Worm (Caenorhabditis elegans) whole organism, L4 larva: ENCODE measurements around the gene spp-3.

ENCODE experiments used
- D1046.2 ChIP-seq: fragments of 200-800 bp; sonication (Bioruptor generic); IDR thresholded peaks from 2 replicates; pipeline ENCODE4 v1.3.6; 2022; ENCODE audit warnings: missing genetic modification characterization, missing compliant biosample characterization
- F44E2.7 ChIP-seq: fragments of 200-800 bp; sonication (Bioruptor generic); IDR thresholded peaks from 2 replicates; pipeline ENCODE4 v2.1.2; 2022; ENCODE audit warnings: missing genetic modification characterization, missing compliant biosample characterization
- T20F7.1 ChIP-seq: fragments of 200-800 bp; sonication (Bioruptor generic); optimal IDR thresholded peaks from 2 replicates; lab custom pipeline; 2018; ENCODE audit warnings: mild to moderate bottlenecking, missing genetic modification characterization, missing compliant biosample characterization
- Y5F2A.4 ChIP-seq: fragments of 200-800 bp; sonication (Bioruptor generic); optimal IDR thresholded peaks from 2 replicates; lab custom pipeline; 2018; ENCODE audit warnings: mild to moderate bottlenecking, missing genetic modification characterization, missing compliant biosample characterization
- Y75B8A.6 ChIP-seq: fragments of 200-800 bp; sonication (Bioruptor generic); IDR thresholded peaks from 2 replicates; pipeline ENCODE4 v1.3.6; 2022; ENCODE audit warnings: missing genetic modification reagents, missing genetic modification characterization, missing compliant biosample characterization
- ZK337.2 ChIP-seq: fragments of 200-800 bp; sonication (Bioruptor generic); IDR thresholded peaks from 2 replicates; pipeline ENCODE4 v1.3.6; 2022; ENCODE audit warnings: missing genetic modification reagents, missing genetic modification characterization, missing compliant biosample characterization
- ZK546.5 ChIP-seq, 2 experiments: sonication (generic microtip); optimal IDR thresholded peaks; 2 replicates each; lab custom pipeline; 2017; ENCODE audit warnings: missing biosample characterization in 2 of 2, missing genetic modification characterization in 2 of 2
- aly-2 ChIP-seq: sonication (generic microtip); optimal IDR thresholded peaks from 2 replicates; lab custom pipeline; 2018; ENCODE audit warnings: missing biosample characterization, missing genetic modification characterization
- attf-4 ChIP-seq: sonication (generic microtip); optimal IDR thresholded peaks from 3 replicates; lab custom pipeline; 2017; ENCODE audit warnings: missing biosample characterization, missing genetic modification characterization
- ceh-32 ChIP-seq: sonication (generic microtip); optimal IDR thresholded peaks from 2 replicates; lab custom pipeline; 2016; ENCODE audit warnings: mild to moderate bottlenecking, missing genetic modification characterization, missing compliant biosample characterization; ENCODE audit not compliant: poor library complexity
- ceh-44 ChIP-seq: fragments of 200-800 bp; sonication (Bioruptor generic); IDR thresholded peaks from 2 replicates; pipeline ENCODE4 v1.3.6; 2022; ENCODE audit warnings: missing genetic modification reagents, missing genetic modification characterization, missing compliant biosample characterization
- ceh-62 ChIP-seq: sonication (generic microtip); optimal IDR thresholded peaks from 2 replicates; lab custom pipeline; 2017; ENCODE audit warnings: missing biosample characterization, missing genetic modification characterization
- ceh-82 ChIP-seq: sonication (generic microtip); optimal IDR thresholded peaks from 2 replicates; lab custom pipeline; 2017; ENCODE audit warnings: missing biosample characterization, missing genetic modification characterization
- ctbp-1 ChIP-seq: fragments of 200-800 bp; sonication (Bioruptor generic); IDR thresholded peaks from 2 replicates; pipeline ENCODE4 v1.3.6; 2022; ENCODE audit warnings: missing genetic modification reagents, missing genetic modification characterization, missing compliant biosample characterization
- daf-12 ChIP-seq: fragments of 150-350 bp; optimal IDR thresholded peaks from 2 replicates; lab custom pipeline; 2014; ENCODE audit warnings: missing biosample characterization, missing genetic modification reagents, missing genetic modification characterization
- daf-16 ChIP-seq, 3 experiments: sonication (generic microtip); optimal IDR thresholded peaks; 2 replicates each; lab custom pipeline; 2016 to 2017; ENCODE audit warnings: missing genetic modification characterization in 3 of 3, missing genetic modification reagents in 3 of 3, mild to moderate bottlenecking in 2 of 3, missing compliant biosample characterization in 2 of 3, missing biosample characterization in 1 of 3, moderate library complexity in 1 of 3
- dmd-6 ChIP-seq: fragments of 200-800 bp; sonication (Bioruptor generic); IDR thresholded peaks from 2 replicates; pipeline ENCODE4 v1.3.6; 2022; ENCODE audit warnings: missing genetic modification reagents, missing genetic modification characterization, missing compliant biosample characterization
- dmd-8 ChIP-seq: fragments of 200-800 bp; sonication (Bioruptor generic); IDR thresholded peaks from 2 replicates; pipeline ENCODE4 v1.3.6; 2022; ENCODE audit warnings: missing genetic modification characterization, missing compliant biosample characterization
- dpl-1 ChIP-seq: fragments of 150-350 bp; optimal IDR thresholded peaks from 2 replicates; lab custom pipeline; 2014; ENCODE audit warnings: missing biosample characterization, missing genetic modification reagents, missing genetic modification characterization
- duxl-1 ChIP-seq: sonication (generic microtip); optimal IDR thresholded peaks from 2 replicates; lab custom pipeline; 2016; ENCODE audit warnings: mild to moderate bottlenecking, missing genetic modification characterization, moderate library complexity, missing compliant biosample characterization; ENCODE audit not compliant: poor library complexity
- egl-27 ChIP-seq: sonication (generic microtip); optimal IDR thresholded peaks from 3 replicates; lab custom pipeline; 2017; ENCODE audit warnings: missing biosample characterization, missing genetic modification reagents, missing genetic modification characterization
- egl-43 ChIP-seq: fragments of 200-800 bp; sonication (Bioruptor generic); IDR thresholded peaks from 2 replicates; pipeline ENCODE4 v1.3.6; 2022; ENCODE audit warnings: missing genetic modification reagents, missing genetic modification characterization, missing compliant biosample characterization
- gei-8 ChIP-seq: fragments of 200-800 bp; sonication (Bioruptor generic); optimal IDR thresholded peaks from 2 replicates; lab custom pipeline; 2018; ENCODE audit warnings: mild to moderate bottlenecking, missing genetic modification characterization, missing compliant biosample characterization
- hlh-30 ChIP-seq: sonication (generic microtip); optimal IDR thresholded peaks from 2 replicates; lab custom pipeline; 2017; ENCODE audit warnings: antibody characterized with exemption, mild to moderate bottlenecking, missing genetic modification characterization, missing compliant biosample characterization; ENCODE audit not compliant: insufficient read depth
- lim-7 ChIP-seq: fragments of 200-800 bp; sonication (Bioruptor generic); IDR thresholded peaks from 2 replicates; pipeline ENCODE4 v1.3.6; 2022; ENCODE audit warnings: missing genetic modification characterization, missing compliant biosample characterization
- lin-1 ChIP-seq: fragments of 200-800 bp; sonication (Bioruptor generic); IDR thresholded peaks from 2 replicates; pipeline ENCODE4 v1.3.6; 2022; ENCODE audit warnings: missing genetic modification reagents, missing genetic modification characterization, missing compliant biosample characterization
- lin-13 ChIP-seq: fragments of 150-350 bp; optimal IDR thresholded peaks from 2 replicates; lab custom pipeline; 2014; ENCODE audit warnings: missing biosample characterization, missing genetic modification reagents, missing genetic modification characterization
- lin-29 ChIP-seq: fragments of 200-800 bp; sonication (Bioruptor generic); IDR thresholded peaks from 2 replicates; pipeline ENCODE4 v1.3.6; 2022; ENCODE audit warnings: missing genetic modification reagents, missing genetic modification characterization, missing compliant biosample characterization
- lin-38 ChIP-seq: fragments of 200-800 bp; sonication (Bioruptor generic); IDR thresholded peaks from 2 replicates; pipeline ENCODE4 v1.3.6; 2022; ENCODE audit warnings: missing genetic modification reagents, missing genetic modification characterization, missing compliant biosample characterization
- lin-39 ChIP-seq: fragments of 150-350 bp; optimal IDR thresholded peaks from 2 replicates; lab custom pipeline; 2014; ENCODE audit warnings: missing biosample characterization, missing genetic modification reagents, missing genetic modification characterization
- madf-5 ChIP-seq, 2 experiments: fragments of 200-800 bp; sonication (Bioruptor generic); IDR thresholded peaks; 2 replicates each; pipeline ENCODE4 v1.3.6; 2022; ENCODE audit warnings: missing compliant biosample characterization in 2 of 2, missing genetic modification characterization in 2 of 2
- madf-9 ChIP-seq: fragments of 200-800 bp; sonication (Bioruptor generic); conservative IDR thresholded peaks from 2 replicates; pipeline ENCODE4 v1.3.6; 2022; ENCODE audit warnings: missing genetic modification reagents, missing genetic modification characterization, missing compliant biosample characterization
- mep-1 ChIP-seq: fragments of 150-350 bp; sonication (generic microtip); optimal IDR thresholded peaks from 3 replicates; lab custom pipeline; 2014; ENCODE audit warnings: missing biosample characterization, missing genetic modification characterization
- mxl-3 ChIP-seq: fragments of 200-800 bp; sonication (Bioruptor generic); optimal IDR thresholded peaks from 2 replicates; lab custom pipeline; 2018; ENCODE audit warnings: mild to moderate bottlenecking, missing genetic modification characterization, missing compliant biosample characterization
- nhr-102 ChIP-seq: sonication (generic microtip); optimal IDR thresholded peaks from 2 replicates; lab custom pipeline; 2016; ENCODE audit warnings: mild to moderate bottlenecking, missing genetic modification characterization, moderate library complexity, missing compliant biosample characterization
- nhr-111 ChIP-seq: fragments of 200-800 bp; sonication (Bioruptor generic); optimal IDR thresholded peaks from 2 replicates; lab custom pipeline; 2018; ENCODE audit warnings: mild to moderate bottlenecking, missing genetic modification characterization, missing compliant biosample characterization
- nhr-28 ChIP-seq: fragments of 150-350 bp; optimal IDR thresholded peaks from 2 replicates; lab custom pipeline; 2014; ENCODE audit warnings: missing biosample characterization, missing genetic modification characterization
- nhr-41 ChIP-seq: fragments of 200-800 bp; sonication (Bioruptor generic); IDR thresholded peaks from 2 replicates; pipeline ENCODE4 v1.3.6; 2022; ENCODE audit warnings: missing genetic modification reagents, missing genetic modification characterization, missing compliant biosample characterization
- nhr-6 ChIP-seq: fragments of 150-350 bp; optimal IDR thresholded peaks from 2 replicates; lab custom pipeline; 2014; ENCODE audit warnings: missing biosample characterization, missing genetic modification characterization
- nhr-76 ChIP-seq: fragments of 150-350 bp; optimal IDR thresholded peaks from 2 replicates; lab custom pipeline; 2014; ENCODE audit warnings: missing biosample characterization, missing genetic modification characterization
- nhr-77 ChIP-seq: fragments of 150-350 bp; optimal IDR thresholded peaks from 2 replicates; lab custom pipeline; 2014; ENCODE audit warnings: missing biosample characterization, missing genetic modification characterization
- rbr-2 ChIP-seq: sonication (generic microtip); optimal IDR thresholded peaks from 2 replicates; lab custom pipeline; 2016; ENCODE audit warnings: missing genotype, missing genetic modification characterization, missing compliant biosample characterization
- sdz-12 ChIP-seq: fragments of 200-800 bp; sonication (Bioruptor generic); optimal IDR thresholded peaks from 2 replicates; lab custom pipeline; 2018; ENCODE audit warnings: mild to moderate bottlenecking, missing genetic modification characterization, missing compliant biosample characterization
- set-16 ChIP-seq: fragments of 200-800 bp; sonication (Bioruptor generic); IDR thresholded peaks from 2 replicates; pipeline ENCODE4 v1.3.6; 2022; ENCODE audit warnings: missing genetic modification reagents, missing genetic modification characterization, missing compliant biosample characterization
- skn-1 ChIP-seq: fragments of 150-350 bp; optimal IDR thresholded peaks from 2 replicates; lab custom pipeline; 2014; ENCODE audit warnings: missing biosample characterization, missing genetic modification characterization
- vab-7 ChIP-seq: fragments of 200-800 bp; sonication (Bioruptor generic); IDR thresholded peaks from 2 replicates; pipeline ENCODE4 v1.3.6; 2022; ENCODE audit warnings: missing genetic modification reagents, missing genetic modification characterization, missing compliant biosample characterization
- zag-1 ChIP-seq: fragments of 150-350 bp; optimal IDR thresholded peaks from 2 replicates; lab custom pipeline; 2014; ENCODE audit warnings: missing biosample characterization, missing genetic modification characterization
- zip-11 ChIP-seq: fragments of 200-800 bp; sonication (Bioruptor generic); IDR thresholded peaks from 2 replicates; pipeline ENCODE4 v1.3.6; 2022; ENCODE audit warnings: missing genetic modification characterization, missing compliant biosample characterization
- zip-2 ChIP-seq: fragments of 150-350 bp; optimal IDR thresholded peaks from 2 replicates; lab custom pipeline; 2014; ENCODE audit warnings: missing biosample characterization, missing genetic modification characterization
- ztf-11 ChIP-seq: fragments of 150-350 bp; optimal IDR thresholded peaks from 2 replicates; lab custom pipeline; 2014; ENCODE audit warnings: missing biosample characterization, missing genetic modification characterization
- ztf-7 ChIP-seq: fragments of 150-350 bp; optimal IDR thresholded peaks from 2 replicates; lab custom pipeline; 2014; ENCODE audit warnings: missing biosample characterization, missing genetic modification characterization

spp-3 gene

DNA sequence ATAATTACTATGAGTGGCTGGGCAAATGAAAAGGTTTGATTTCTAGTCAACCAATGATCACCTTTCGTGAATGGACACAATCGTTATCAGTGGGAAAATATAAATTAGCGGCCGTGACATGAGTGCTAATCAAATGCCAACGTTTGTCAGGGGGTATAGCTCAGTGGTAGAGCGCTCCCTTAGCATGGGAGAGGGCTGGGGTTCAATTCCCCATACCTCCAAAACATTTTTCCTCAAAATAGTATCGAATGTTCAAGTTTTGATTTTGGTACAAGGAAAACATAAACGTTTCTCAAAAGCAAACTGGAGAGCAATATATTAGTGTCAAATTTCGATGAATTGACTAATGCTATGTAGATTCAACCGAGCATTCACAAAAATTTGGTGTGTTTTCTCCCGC lies 8.5 kb upstream of the spp-3 start:
- TF ChIP-seq nhr-76 (tag; lab: Kevin White, UChicago) (no peak), nhr-28 (tag; lab: Kevin White, UChicago) (peak; percentile 5), dmd-8 (GFP tag; lab: Robert Waterston, UW) (peak; percentile 87), attf-4 (tag; lab: Kevin White, UChicago) (no peak), lin-29 (no peak), sdz-12 (GFP tag; lab: Kevin White, UChicago) (peak; percentile 36), aly-2 (no peak), F44E2.7 (GFP tag; lab: Robert Waterston, UW) (no peak), daf-16 (GFP tag; optimal IDR thresholded peaks at IDR 0.05; lab: Kevin White, UChicago) (peak in 1 of 2 experiments; percentile 83), daf-16 (tag; optimal IDR thresholded peaks at IDR 0.05; lab: Kevin White, UChicago) (peak; percentile 71), ZK337.2 (GFP tag; lab: Robert Waterston, UW) (no peak; the same call in 1 of the 2 replicates), zip-11 (GFP tag; lab: Robert Waterston, UW) (0 out of 2 replicates have a peak, but pooled peaks have one; percentile 63), lin-1 (GFP tag; lab: Robert Waterston, UW) (peak; percentile 81), mep-1 (peak; percentile 54), nhr-41 (GFP tag; lab: Robert Waterston, UW) (peak; percentile 39; the same call in 1 of the 2 replicates), ZK546.5 (tag; optimal IDR thresholded peaks at IDR 0.05; lab: Kevin White, UChicago) (no peak), Y5F2A.4 (GFP tag; lab: Kevin White, UChicago) (peak; percentile 34), D1046.2 (GFP tag; lab: Robert Waterston, UW) (peak; percentile 64; the same call in 1 of the 2 replicates), Y75B8A.6 (GFP tag; lab: Robert Waterston, UW) (0 out of 2 replicates have a peak, but pooled peaks have one; percentile 58), nhr-77 (tag; lab: Kevin White, UChicago) (no peak), set-16 (no peak), lin-38 (GFP tag; lab: Robert Waterston, UW) (peak; percentile 69), madf-5 (GFP tag; IDR thresholded peaks at IDR 0.05; lab: Robert Waterston, UW) (0 out of 4 replicates have a peak, but pooled peaks have one; percentile 51 to 67), skn-1 (no peak), ceh-32 (no peak), dmd-6 (GFP tag; lab: Robert Waterston, UW) (peak; percentile 68), lin-13 (GFP tag; lab: Kevin White, UChicago) (peak; percentile 22), T20F7.1 (GFP tag; lab: Kevin White, UChicago) (peak; percentile 28), lin-39 (tag; lab: Kevin White, UChicago) (no peak), ceh-44 (GFP tag; lab: Robert Waterston, UW) (0 out of 2 replicates have a peak, but pooled peaks have one; percentile 35), zag-1 (tag; lab: Kevin White, UChicago) (no peak), vab-7 (GFP tag; lab: Robert Waterston, UW) (peak; percentile 59), ceh-62 (tag; lab: Kevin White, UChicago) (no peak), duxl-1 (tag; lab: Kevin White, UChicago) (peak; percentile 20), madf-9 (GFP tag; lab: Robert Waterston, UW) (peak; percentile 47; the same call in 1 of the 2 replicates), mxl-3 (GFP tag; lab: Kevin White, UChicago) (peak; percentile 51), ctbp-1 (GFP tag; lab: Robert Waterston, UW) (peak; percentile 62), hlh-30 (tag; lab: Kevin White, UChicago) (peak; percentile 34), nhr-6 (peak; percentile 46), gei-8 (peak; percentile 25), ceh-82 (tag; lab: Kevin White, UChicago) (no peak), ztf-7 (peak; percentile 75), nhr-102 (tag; lab: Kevin White, UChicago) (peak; percentile 67), lim-7 (peak; percentile 83), daf-12 (tag; lab: Kevin White, UChicago) (no peak), zip-2 (tag; lab: Kevin White, UChicago) (peak; percentile 2), rbr-2 (tag; lab: Kevin White, UChicago) (peak; percentile 42), egl-43 (GFP tag; lab: Robert Waterston, UW) (no peak), dpl-1 (no peak), ztf-11 (no peak), nhr-111 (GFP tag; lab: Kevin White, UChicago) (peak; percentile 72), egl-27 (tag; lab: Kevin White, UChicago) (no peak)
